Fruit fly (Drosophila melanogaster): Measurements from ENCODE around the gene CG32687.

DNA sequence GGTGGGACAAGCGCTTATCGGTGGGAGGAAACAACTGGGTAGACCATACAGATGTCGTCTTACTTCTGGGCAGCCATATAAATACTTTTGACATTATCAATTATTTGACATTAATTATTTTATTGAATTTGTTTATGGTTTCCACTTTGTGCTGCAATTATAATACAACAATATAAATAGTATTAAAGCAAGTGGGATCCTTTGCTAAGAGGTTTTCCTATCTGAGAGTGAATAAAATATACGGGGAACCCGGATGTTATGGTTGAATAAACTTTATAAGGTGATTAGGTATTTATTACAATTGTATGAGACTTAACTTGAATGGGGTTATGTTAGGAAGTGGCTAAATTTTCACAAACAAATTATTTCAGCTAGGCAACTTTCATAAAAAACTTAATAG is at the start of gene CG32687:
- TF ChIP-seq Vsx2 (GFP tag; optimal IDR thresholded peaks at IDR 0.05; ENCODE audit: partially characterized antibody) = no peak
- no peak for TF ChIP-seq jim (GFP tag; optimal IDR thresholded peaks at IDR 0.05)
- no peak for TF ChIP-seq CrebA (GFP tag; optimal IDR thresholded peaks at IDR 0.05; ENCODE audit: borderline replicate concordance)
- TF ChIP-seq HLH106 (tag; optimal IDR thresholded peaks at IDR 0.05) = no peak
- no peak for TF ChIP-seq Hnf4 (GFP tag; optimal IDR thresholded peaks at IDR 0.05)
- TF ChIP-seq Myc (optimal IDR thresholded peaks at IDR 0.05) = no peak
- no peak for TF ChIP-seq Dfd (GFP tag; optimal IDR thresholded peaks at IDR 0.05)

Data from whole organism, wandering third instar larva.